Fruit fly (Drosophila melanogaster) whole organism, embryonic: ENCODE measurements around the gene CG8136.

Experiments
- Atf3 ChIP-seq: fragments of 200-800 bp; sonication (Bioruptor generic); optimal IDR thresholded peaks from 3 replicates; lab custom pipeline; 2016; ENCODE audit warnings: missing biosample characterization, missing genetic modification characterization
- B-H1 ChIP-seq: fragments of 200-800 bp; sonication (Bioruptor generic); IDR thresholded peaks from 3 replicates; pipeline ENCODE4 v1.3.6; 2022; ENCODE audit warnings: missing biosample characterization, missing genetic modification characterization
- CG10209 ChIP-seq: fragments of 200-800 bp; sonication (Bioruptor generic); optimal IDR thresholded peaks from 3 replicates; lab custom pipeline; 2017; ENCODE audit warnings: missing biosample characterization, mild to moderate bottlenecking, missing genetic modification characterization, missing genetic modification reagents
- CG11456 ChIP-seq: fragments of 200-800 bp; sonication (Bioruptor generic); IDR thresholded peaks from 3 replicates; pipeline ENCODE4 v1.3.6; 2022; ENCODE audit warnings: missing biosample characterization, missing genetic modification characterization
- CG11723 ChIP-seq: fragments of 200-800 bp; sonication (Bioruptor generic); optimal IDR thresholded peaks from 2 replicates; lab custom pipeline; 2017; ENCODE audit warnings: missing biosample characterization, mild to moderate bottlenecking, missing genetic modification characterization
- CG13775 ChIP-seq: fragments of 200-800 bp; sonication (Bioruptor generic); optimal IDR thresholded peaks from 3 replicates; lab custom pipeline; 2017; ENCODE audit warnings: missing biosample characterization, mild to moderate bottlenecking, missing genetic modification characterization
- CG13894 ChIP-seq: fragments of 200-800 bp; sonication (Bioruptor generic); optimal IDR thresholded peaks from 3 replicates; lab custom pipeline; 2018; ENCODE audit warnings: missing biosample characterization, mild to moderate bottlenecking, missing genetic modification characterization, moderate library complexity
- CG17186 ChIP-seq: fragments of 200-800 bp; sonication (Bioruptor generic); optimal IDR thresholded peaks from 3 replicates; lab custom pipeline; 2017; ENCODE audit warnings: missing biosample characterization, missing genetic modification reagents, missing genetic modification characterization
- CG17612 ChIP-seq: fragments of 200-800 bp; sonication (Bioruptor generic); IDR thresholded peaks from 2 replicates; pipeline ENCODE4 v1.3.6; 2022; ENCODE audit warnings: missing biosample characterization, missing genetic modification characterization
- CG18262 ChIP-seq: fragments of 200-800 bp; optimal IDR thresholded peaks from 3 replicates; lab custom pipeline; 2019; ENCODE audit warnings: missing biosample characterization, mild to moderate bottlenecking, missing genetic modification characterization, moderate library complexity
- CG2875 ChIP-seq: fragments of 200-800 bp; sonication (Bioruptor generic); optimal IDR thresholded peaks from 2 replicates; lab custom pipeline; 2017; ENCODE audit warnings: missing biosample characterization, mild to moderate bottlenecking, missing genetic modification characterization, missing genetic modification reagents
- CG30020 ChIP-seq: fragments of 200-800 bp; optimal IDR thresholded peaks from 2 replicates; lab custom pipeline; 2019; ENCODE audit warnings: missing biosample characterization, mild to moderate bottlenecking, missing genetic modification characterization, moderate library complexity
- CG30431 ChIP-seq: fragments of 200-800 bp; sonication (Bioruptor generic); optimal IDR thresholded peaks from 2 replicates; lab custom pipeline; 2017; ENCODE audit warnings: missing biosample characterization, missing genetic modification characterization
- CG34224 ChIP-seq: fragments of 200-800 bp; sonication (Bioruptor generic); IDR thresholded peaks from 3 replicates; pipeline ENCODE4 v1.3.6; 2022; ENCODE audit warnings: missing biosample characterization, missing genetic modification characterization; ENCODE audit not compliant: partially characterized antibody
- CG43689 ChIP-seq: fragments of 200-800 bp; sonication (Bioruptor generic); IDR thresholded peaks from 2 replicates; pipeline ENCODE4 v1.3.6; 2022; ENCODE audit warnings: missing biosample characterization, missing genetic modification characterization
- CG5953 ChIP-seq: fragments of 200-800 bp; sonication (Bioruptor generic); IDR thresholded peaks from 2 replicates; pipeline ENCODE4 v1.3.6; 2022; ENCODE audit warnings: missing biosample characterization, missing genetic modification characterization
- CG6254 ChIP-seq: fragments of 200-800 bp; sonication (Bioruptor generic); optimal IDR thresholded peaks from 3 replicates; lab custom pipeline; 2017; ENCODE audit warnings: mild to moderate bottlenecking, missing biosample characterization, missing genetic modification reagents, missing genetic modification characterization
- CG7839 ChIP-seq: fragments of 200-800 bp; sonication (Bioruptor generic); optimal IDR thresholded peaks from 3 replicates; lab custom pipeline; 2018; ENCODE audit warnings: missing biosample characterization, mild to moderate bottlenecking, missing genetic modification characterization, moderate library complexity
- CG7963 ChIP-seq: fragments of 200-800 bp; sonication (Bioruptor generic); IDR thresholded peaks from 3 replicates; pipeline ENCODE4 v1.3.6; 2022; ENCODE audit warnings: missing biosample characterization, missing genetic modification characterization; ENCODE audit not compliant: partially characterized antibody
- CG9437 ChIP-seq: fragments of 200-800 bp; sonication (Bioruptor generic); optimal IDR thresholded peaks from 2 replicates; lab custom pipeline; 2018; ENCODE audit warnings: missing biosample characterization, mild to moderate bottlenecking, missing genetic modification characterization
- CkIIα-i1 ChIP-seq: fragments of 200-800 bp; sonication (Bioruptor generic); IDR thresholded peaks from 2 replicates; pipeline ENCODE4 v1.3.6; 2022; ENCODE audit warnings: missing biosample characterization, missing genetic modification characterization
- D ChIP-seq, 2 experiments: fragments of 200-800 bp in 1 of 2; fragments of >200 bp in 1 of 2; sonication (Bioruptor generic) in 1 of 2; optimal IDR thresholded peaks; 2 replicates in 1 of 2; 3 replicates in 1 of 2; lab custom pipeline; 2017; ENCODE audit warnings: mild to moderate bottlenecking in 1 of 2, missing biosample characterization in 1 of 2, missing genetic modification characterization in 1 of 2, missing genetic modification reagents in 1 of 2
- Drgx ChIP-seq: fragments of 200-800 bp; sonication (Bioruptor generic); IDR thresholded peaks from 2 replicates; pipeline ENCODE4 v1.3.6; 2022; ENCODE audit warnings: missing biosample characterization, missing genetic modification characterization
- Fer2 ChIP-seq: fragments of 200-800 bp; sonication (Bioruptor generic); optimal IDR thresholded peaks from 2 replicates; lab custom pipeline; 2018; ENCODE audit warnings: missing biosample characterization, mild to moderate bottlenecking, missing genetic modification characterization, moderate library complexity
- Mad ChIP-seq: fragments of 200-800 bp; sonication (Bioruptor generic); optimal IDR thresholded peaks from 2 replicates; lab custom pipeline; 2016; ENCODE audit warnings: missing biosample characterization, missing genetic modification characterization
- NFAT ChIP-seq: fragments of 200-800 bp; sonication (Bioruptor generic); IDR thresholded peaks from 2 replicates; pipeline ENCODE4 v1.3.6; 2022; ENCODE audit warnings: missing biosample characterization, missing genetic modification characterization
- Rfx ChIP-seq: fragments of 200-800 bp; sonication (Bioruptor generic); IDR thresholded peaks from 2 replicates; pipeline ENCODE4 v1.3.6; 2022; ENCODE audit warnings: missing biosample characterization, missing genetic modification characterization
- Sin3A ChIP-seq: fragments of >200 bp; optimal IDR thresholded peaks from 2 replicates; lab custom pipeline; 2018
- Sry-β ChIP-seq: fragments of 200-800 bp; sonication (Bioruptor generic); optimal IDR thresholded peaks from 2 replicates; lab custom pipeline; 2018; ENCODE audit warnings: missing biosample characterization, mild to moderate bottlenecking, missing genetic modification characterization, moderate library complexity
- Ssrp ChIP-seq: fragments of 200-800 bp; sonication (Bioruptor generic); optimal IDR thresholded peaks from 2 replicates; lab custom pipeline; 2018; ENCODE audit warnings: missing biosample characterization, mild to moderate bottlenecking, missing genetic modification characterization, moderate library complexity
- Taf1 ChIP-seq: fragments of 200-800 bp; sonication (Bioruptor generic); IDR thresholded peaks from 2 replicates; pipeline ENCODE4 v1.3.6; 2022; ENCODE audit warnings: missing biosample characterization, missing genetic modification characterization
- croc ChIP-seq: fragments of 200-800 bp; sonication (Bioruptor generic); conservative IDR thresholded peaks from 3 replicates; pipeline ENCODE4 v1.3.6; 2022; ENCODE audit warnings: missing biosample characterization, missing genetic modification characterization
- crol ChIP-seq: fragments of 200-800 bp; sonication (Bioruptor generic); IDR thresholded peaks from 2 replicates; pipeline ENCODE4 v1.3.6; 2022; ENCODE audit warnings: missing biosample characterization, missing genetic modification characterization
- emc ChIP-seq: fragments of 200-800 bp; sonication (Bioruptor generic); optimal IDR thresholded peaks from 2 replicates; lab custom pipeline; 2016; ENCODE audit warnings: missing biosample characterization, missing genetic modification characterization
- gcm2 ChIP-seq: fragments of 200-800 bp; sonication (Bioruptor generic); optimal IDR thresholded peaks from 2 replicates; lab custom pipeline; 2016; ENCODE audit warnings: missing biosample characterization, missing genetic modification characterization
- grau ChIP-seq: fragments of 200-800 bp; optimal IDR thresholded peaks from 3 replicates; lab custom pipeline; 2019; ENCODE audit warnings: missing biosample characterization, mild to moderate bottlenecking, missing genetic modification characterization, moderate library complexity
- kay ChIP-seq: fragments of 200-800 bp; sonication (Bioruptor generic); optimal IDR thresholded peaks from 2 replicates; lab custom pipeline; 2016; ENCODE audit warnings: missing biosample characterization, missing genetic modification characterization
- mirr ChIP-seq: fragments of 200-800 bp; sonication (Bioruptor generic); optimal IDR thresholded peaks from 3 replicates; lab custom pipeline; 2018; ENCODE audit warnings: missing biosample characterization, mild to moderate bottlenecking, missing genetic modification characterization
- nau ChIP-seq: fragments of 200-800 bp; sonication (Bioruptor generic); optimal IDR thresholded peaks from 3 replicates; lab custom pipeline; 2017; ENCODE audit warnings: missing biosample characterization, mild to moderate bottlenecking, missing genetic modification characterization, missing genetic modification reagents
- phol ChIP-seq: fragments of 200-800 bp; sonication (Bioruptor generic); optimal IDR thresholded peaks from 3 replicates; lab custom pipeline; 2018; ENCODE audit warnings: missing biosample characterization, mild to moderate bottlenecking, missing genetic modification characterization, moderate library complexity
- pita ChIP-seq: fragments of 200-800 bp; sonication (Bioruptor generic); optimal IDR thresholded peaks from 2 replicates; lab custom pipeline; 2017; ENCODE audit warnings: missing biosample characterization, mild to moderate bottlenecking, missing genetic modification characterization
- prd ChIP-seq, 3 experiments: fragments of >200 bp in 2 of 3; fragments of 200-800 bp in 1 of 3; sonication (Bioruptor generic) in 1 of 3; optimal IDR thresholded peaks in 2 of 3; IDR thresholded peaks in 1 of 3; 2 replicates in 2 of 3; 3 replicates in 1 of 3; pipeline versions ENCODE4 v1.3.6 to Lab custom; 2017 to 2022; ENCODE audit warnings: missing biosample characterization in 1 of 3, missing genetic modification characterization in 1 of 3
- ro ChIP-seq: fragments of 200-800 bp; sonication (Bioruptor generic); IDR thresholded peaks from 2 replicates; pipeline ENCODE4 v1.3.6; 2022; ENCODE audit warnings: missing biosample characterization, missing genetic modification characterization
- schlank ChIP-seq: fragments of 200-800 bp; sonication (Bioruptor generic); optimal IDR thresholded peaks from 2 replicates; lab custom pipeline; 2018; ENCODE audit warnings: missing biosample characterization, mild to moderate bottlenecking, missing genetic modification characterization
- sd ChIP-seq: fragments of 200-800 bp; sonication (Bioruptor generic); optimal IDR thresholded peaks from 3 replicates; lab custom pipeline; 2018; ENCODE audit warnings: missing biosample characterization, mild to moderate bottlenecking, missing genetic modification characterization, moderate library complexity
- sens-2 ChIP-seq: fragments of 200-800 bp; sonication (Bioruptor generic); IDR thresholded peaks from 2 replicates; pipeline ENCODE4 v1.3.6; 2022; ENCODE audit warnings: missing biosample characterization, missing genetic modification characterization
- slou ChIP-seq: fragments of 200-800 bp; sonication (Bioruptor generic); optimal IDR thresholded peaks from 3 replicates; lab custom pipeline; 2016; ENCODE audit warnings: missing biosample characterization, missing genetic modification characterization
- so ChIP-seq: fragments of 200-800 bp; sonication (Bioruptor generic); IDR thresholded peaks from 3 replicates; pipeline ENCODE4 v1.3.6; 2022; ENCODE audit warnings: missing biosample characterization, missing genetic modification characterization
- tap ChIP-seq: fragments of 200-800 bp; optimal IDR thresholded peaks from 3 replicates; lab custom pipeline; 2019; ENCODE audit warnings: missing biosample characterization, mild to moderate bottlenecking, missing genetic modification characterization, moderate library complexity
- tup ChIP-seq: fragments of 200-800 bp; sonication (Bioruptor generic); optimal IDR thresholded peaks from 2 replicates; lab custom pipeline; 2016; ENCODE audit warnings: missing biosample characterization, mild to moderate bottlenecking, missing genetic modification characterization, moderate library complexity

CG8136 gene

dm6 chr3R:8676560-8677000, 44.6 kb upstream of the CG8136 start, which contains the start of the genes Unc50, CG11755 and CG8043 (continued):
- TF ChIP-seq schlank (tag; lab: Kevin White, UChicago) (peak; percentile 22), CG30020 (tag; lab: Kevin White, UChicago) (peak; percentile 74), crol (GFP tag; lab: Robert Waterston, UW) (no peak), tap (peak; percentile 68), Rfx (GFP tag; lab: Robert Waterston, UW) (peak; percentile 87), gcm2 (GFP tag; lab: Kevin White, UChicago) (no peak), CG43689 (GFP tag; lab: Robert Waterston, UW) (no peak), CG5953 (GFP tag; lab: Robert Waterston, UW) (no peak), CG17612 (GFP tag; lab: Robert Waterston, UW) (no peak), CG11723 (GFP tag; lab: Kevin White, UChicago) (peak; percentile 49), CG9437 (peak; percentile 72), CG17186 (GFP tag; lab: Kevin White, UChicago) (peak; percentile 75), Atf3 (peak; percentile 23), CG11456 (peak; percentile 81), NFAT (GFP tag; lab: Robert Waterston, UW) (peak; percentile 66), CG2875 (peak; percentile 51), CG7839 (tag; lab: Kevin White, UChicago) (peak; percentile 80), phol (tag; lab: Kevin White, UChicago) (peak; percentile 88), Sry-β (GFP tag; lab: Kevin White, UChicago) (peak; percentile 46), CG7963 (GFP tag; lab: Robert Waterston, UW) (peak; percentile 83; the same call in 2 of the 3 replicates), sd (tag; lab: Kevin White, UChicago) (no peak), Fer2 (tag; lab: Kevin White, UChicago) (peak; percentile 63), CG18262 (peak; percentile 80), pita (GFP tag; lab: Kevin White, UChicago) (no peak), croc (peak; percentile 50; the same call in 2 of the 3 replicates), CkIIα-i1 (GFP tag; lab: Robert Waterston, UW) (no peak), sens-2 (GFP tag; lab: Robert Waterston, UW) (no peak), CG13775 (GFP tag; lab: Kevin White, UChicago) (peak; percentile 86), Drgx (GFP tag; lab: Robert Waterston, UW) (peak; percentile 35; the same call in 1 of the 2 replicates), kay (GFP tag; lab: Kevin White, UChicago) (peak; percentile 59), so (GFP tag; lab: Robert Waterston, UW) (peak; percentile 55; the same call in 1 of the 3 replicates), mirr (peak; percentile 66), CG6254 (GFP tag; lab: Kevin White, UChicago) (peak; percentile 41), CG30431 (GFP tag; lab: Kevin White, UChicago) (no peak), D (optimal IDR thresholded peaks at IDR 0.05; lab: Kevin White, UChicago) (no peak), D (GFP tag; optimal IDR thresholded peaks at IDR 0.05; lab: Kevin White, UChicago) (peak; percentile 42), CG10209 (GFP tag; lab: Kevin White, UChicago) (peak; percentile 70), CG34224 (GFP tag; lab: Robert Waterston, UW) (peak; percentile 99), B-H1 (GFP tag; lab: Robert Waterston, UW) (peak; percentile 44; the same call in 2 of the 3 replicates), slou (GFP tag; lab: Kevin White, UChicago) (peak; percentile 78), grau (tag; lab: Kevin White, UChicago) (peak; percentile 84), emc (peak; percentile 20), tup (GFP tag; lab: Kevin White, UChicago) (peak; percentile 7), Mad (GFP tag; lab: Kevin White, UChicago) (peak; percentile 76), prd (optimal IDR thresholded peaks at IDR 0.05; lab: Kevin White, UChicago) (no peak), prd (GFP tag; IDR thresholded peaks at IDR 0.05; lab: Robert Waterston, UW) (peak; percentile 79), ro (GFP tag; lab: Robert Waterston, UW) (no peak), CG13894 (tag; lab: Kevin White, UChicago) (no peak), Taf1 (GFP tag; lab: Robert Waterston, UW) (peak; percentile 72), Sin3A (lab: Kevin White, UChicago) (peak; percentile 88), Ssrp (tag; lab: Kevin White, UChicago) (peak; percentile 55), nau (GFP tag; lab: Kevin White, UChicago) (no peak)
